Fruit fly (Drosophila melanogaster) whole organism, pupa: ENCODE results near the gene CG13693.

Experiments
- CG10348 ChIP-seq: fragments of 200-800 bp; sonication (Bioruptor generic); IDR thresholded peaks from 2 replicates; pipeline ENCODE4 v1.3.6; 2022; ENCODE audit warnings: missing biosample characterization, missing genetic modification characterization
- CG12605 ChIP-seq: fragments of 200-800 bp; sonication (Bioruptor generic); IDR thresholded peaks from 2 replicates; pipeline ENCODE4 v1.3.6; 2022; ENCODE audit warnings: missing biosample characterization, missing genetic modification characterization
- CG13204 ChIP-seq: fragments of 200-800 bp; sonication (Bioruptor generic); optimal IDR thresholded peaks from 2 replicates; lab custom pipeline; 2018; ENCODE audit warnings: missing biosample characterization, mild to moderate bottlenecking, missing genetic modification characterization, moderate library complexity
- CG14655 ChIP-seq: fragments of 200-800 bp; sonication (Bioruptor generic); optimal IDR thresholded peaks from 3 replicates; lab custom pipeline; 2017; ENCODE audit warnings: mild to moderate bottlenecking, missing biosample characterization, missing genetic modification reagents, missing genetic modification characterization
- CG15710 ChIP-seq: fragments of 200-800 bp; sonication (Bioruptor generic); optimal IDR thresholded peaks from 2 replicates; lab custom pipeline; 2018; ENCODE audit warnings: missing biosample characterization, mild to moderate bottlenecking, missing genetic modification characterization, moderate library complexity
- CG17806 ChIP-seq: fragments of 200-800 bp; sonication (Bioruptor generic); optimal IDR thresholded peaks from 2 replicates; lab custom pipeline; 2018; ENCODE audit warnings: missing biosample characterization, mild to moderate bottlenecking, missing genetic modification characterization, moderate library complexity
- CG32121 ChIP-seq: fragments of 200-800 bp; sonication (Bioruptor generic); IDR thresholded peaks from 2 replicates; pipeline ENCODE4 v1.3.6; 2022; ENCODE audit warnings: missing biosample characterization, missing genetic modification characterization
- CG34367 ChIP-seq: fragments of 200-800 bp; sonication (Bioruptor generic); optimal IDR thresholded peaks from 2 replicates; lab custom pipeline; 2018; ENCODE audit warnings: missing biosample characterization, mild to moderate bottlenecking, missing genetic modification characterization
- CG4496 ChIP-seq: fragments of 200-800 bp; sonication (Bioruptor generic); IDR thresholded peaks from 3 replicates; pipeline ENCODE4 v1.3.6; 2022; ENCODE audit warnings: missing biosample characterization, missing genetic modification characterization
- CG8159 ChIP-seq: fragments of 200-800 bp; sonication (Bioruptor generic); optimal IDR thresholded peaks from 3 replicates; lab custom pipeline; 2018; ENCODE audit warnings: missing biosample characterization, mild to moderate bottlenecking, missing genetic modification characterization, moderate library complexity
- CG8301 ChIP-seq: fragments of 200-800 bp; sonication (Bioruptor generic); optimal IDR thresholded peaks from 2 replicates; lab custom pipeline; 2018; ENCODE audit warnings: missing biosample characterization, mild to moderate bottlenecking, missing genetic modification characterization
- CG9948 ChIP-seq: fragments of 200-800 bp; sonication (Bioruptor generic); optimal IDR thresholded peaks from 2 replicates; lab custom pipeline; 2018; ENCODE audit warnings: missing biosample characterization, mild to moderate bottlenecking, missing genetic modification characterization, moderate library complexity
- D1 ChIP-seq: fragments of 200-800 bp; sonication (Bioruptor generic); optimal IDR thresholded peaks from 2 replicates; lab custom pipeline; 2018; ENCODE audit warnings: missing biosample characterization, mild to moderate bottlenecking, missing genetic modification characterization, moderate library complexity
- EcR ChIP-seq: fragments of 200-800 bp; sonication (Bioruptor generic); optimal IDR thresholded peaks from 3 replicates; lab custom pipeline; 2019; ENCODE audit warnings: missing biosample characterization, missing genetic modification characterization, mild to moderate bottlenecking, moderate library complexity, missing genetic modification reagents
- Ets98B ChIP-seq: fragments of 200-800 bp; sonication (Bioruptor generic); IDR thresholded peaks from 2 replicates; pipeline ENCODE4 v1.3.6; 2022; ENCODE audit warnings: missing biosample characterization, missing genetic modification characterization
- Pif1A ChIP-seq: fragments of 200-800 bp; sonication (Bioruptor generic); optimal IDR thresholded peaks from 3 replicates; lab custom pipeline; 2016; ENCODE audit warnings: missing biosample characterization, missing genetic modification characterization
- Pif1B ChIP-seq: fragments of 200-800 bp; sonication (Bioruptor generic); optimal IDR thresholded peaks from 3 replicates; lab custom pipeline; 2016; ENCODE audit warnings: missing biosample characterization, missing genetic modification characterization
- Snoo ChIP-seq: fragments of 200-800 bp; sonication (Bioruptor generic); optimal IDR thresholded peaks from 3 replicates; lab custom pipeline; 2017; ENCODE audit warnings: missing biosample characterization, mild to moderate bottlenecking, missing genetic modification characterization, inconsistent platforms
- fd96Ca ChIP-seq: fragments of 200-800 bp; sonication (Bioruptor generic); IDR thresholded peaks from 3 replicates; pipeline ENCODE4 v1.3.6; 2022; ENCODE audit warnings: missing biosample characterization, missing genetic modification characterization
- gl ChIP-seq: fragments of 200-800 bp; sonication (Bioruptor generic); optimal IDR thresholded peaks from 2 replicates; lab custom pipeline; 2018; ENCODE audit warnings: missing biosample characterization, mild to moderate bottlenecking, missing genetic modification characterization
- rn ChIP-seq: fragments of 200-800 bp; sonication (Bioruptor generic); IDR thresholded peaks from 2 replicates; pipeline ENCODE4 v1.3.6; 2022; ENCODE audit warnings: missing biosample characterization, missing genetic modification characterization

Gene CG13693

dm6 chr2L:252174-252573 is 19.9 kb downstream of the CG13693 start, which contains the start of gene Rpp30:
Gene Rpp30 (minus strand): TSS chr2L:252373.
- TF ChIP-seq CG15710 (tag; lab: Kevin White, UChicago), result no peak

DNA sequence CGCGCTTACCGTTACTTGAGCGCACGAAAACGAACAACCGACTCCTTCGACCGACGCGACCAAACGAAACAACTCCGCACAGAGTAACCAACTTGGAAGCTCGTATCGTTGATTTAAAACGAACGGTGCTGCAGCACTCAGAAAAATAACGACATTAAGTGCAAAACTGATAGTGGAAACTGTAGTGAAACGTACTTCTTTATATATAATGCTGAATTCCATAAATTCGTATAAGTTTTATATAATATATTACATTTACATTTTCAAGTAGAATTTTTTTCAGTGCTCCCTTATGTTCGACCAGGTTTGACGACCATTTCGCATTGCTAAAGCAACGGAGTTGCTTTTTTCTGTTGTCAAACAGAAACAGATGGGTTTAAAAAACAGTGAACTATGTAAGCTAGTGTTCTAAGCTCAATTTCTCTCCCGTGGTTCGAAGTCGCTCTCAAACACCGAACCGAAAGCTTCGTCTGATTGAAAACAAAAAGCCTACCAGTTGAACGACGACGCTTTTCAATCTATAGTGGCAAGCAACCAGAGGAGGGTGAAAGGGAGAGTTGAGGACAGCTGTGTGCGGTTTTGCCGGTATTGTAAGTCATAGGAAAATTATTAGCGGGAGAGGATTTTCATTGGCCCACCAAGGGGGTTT is 35.3 kb downstream of the CG13693 start, which contains the start of gene CG17075:
Gene CG17075 (minus strand): TSS at position 65 of the 649 bp plus-strand sequence.
- TF ChIP-seq gl (tag; lab: Kevin White, UChicago) (peak; percentile 62), CG10348 (GFP tag; lab: Robert Waterston, UW) (peak; percentile 86), CG14655 (GFP tag; lab: Kevin White, UChicago) (no peak), Ets98B (GFP tag; lab: Robert Waterston, UW) (peak; percentile 95), D1 (tag; lab: Kevin White, UChicago) (no peak), CG4496 (GFP tag; lab: Robert Waterston, UW) (peak; percentile 96), EcR (GFP tag; lab: Kevin White, UChicago) (no peak), CG15710 (tag; lab: Kevin White, UChicago) (peak; percentile 87), Pif1A (no peak), Pif1B (GFP tag; lab: Kevin White, UChicago) (no peak), CG32121 (GFP tag; lab: Robert Waterston, UW) (peak; percentile 94), CG8159 (peak; percentile 85), CG9948 (tag; lab: Kevin White, UChicago) (peak; percentile 80), CG12605 (GFP tag; lab: Robert Waterston, UW) (peak; percentile 93), CG34367 (tag; lab: Kevin White, UChicago) (peak; percentile 78), CG8301 (peak; percentile 83), CG13204 (GFP tag; lab: Kevin White, UChicago) (no peak), Snoo (tag; lab: Kevin White, UChicago) (peak; percentile 73), fd96Ca (GFP tag; lab: Robert Waterston, UW) (peak; percentile 92), CG17806 (tag; lab: Kevin White, UChicago) (peak; percentile 82), rn (peak; percentile 89)

DNA sequence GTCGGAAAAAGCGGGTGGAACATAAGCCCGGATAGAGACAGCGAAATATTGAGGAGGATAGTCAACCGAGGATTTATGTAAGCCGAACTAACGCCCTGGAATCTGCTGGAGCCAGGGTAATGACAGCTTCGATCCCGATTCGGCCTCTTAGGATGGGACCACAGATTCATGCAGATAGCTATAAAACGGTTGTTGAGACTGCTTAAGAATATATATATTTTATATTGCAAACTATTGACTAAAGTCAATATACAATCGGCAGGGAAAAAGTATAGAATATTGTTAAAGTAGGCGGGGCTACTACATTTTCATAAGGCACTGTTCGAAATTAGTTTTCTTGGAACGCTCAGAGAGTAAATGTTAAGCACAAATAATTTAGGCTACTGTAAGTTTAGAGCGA is 36.5 kb downstream of the CG13693 start, which contains the start of gene CG3345:
Gene CG3345 (plus strand): TSS at position 301 of the 400 bp plus-strand sequence.
- TF ChIP-seq CG14655 (GFP tag; lab: Kevin White, UChicago) (no peak), rn (no peak), CG17806 (tag; lab: Kevin White, UChicago) (no peak), D1 (tag; lab: Kevin White, UChicago) (no peak), CG8159 (no peak)

DNA sequence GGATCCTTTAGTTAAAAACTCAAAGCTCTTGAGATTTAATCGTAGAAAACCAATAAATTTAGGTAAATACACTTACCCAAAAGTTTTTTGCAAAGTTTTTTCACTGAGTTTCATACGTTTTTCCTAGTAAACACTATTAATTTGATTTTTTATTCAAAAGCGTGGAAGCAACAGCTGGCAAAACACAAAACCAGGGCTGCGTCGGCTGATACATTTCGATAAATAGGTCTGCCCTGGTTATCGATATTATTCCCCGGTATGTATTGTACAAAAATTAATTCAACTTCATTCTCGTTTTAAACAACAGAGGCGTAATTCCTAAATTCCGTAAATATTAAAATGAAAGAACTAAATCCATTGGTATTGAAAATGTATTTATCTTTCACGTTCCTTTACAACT is 39.3 kb downstream of the CG13693 start, which contains the start of gene Dus1:
Gene Dus1 (minus strand): TSS at position 192 of the 400 bp plus-strand sequence.
- no peak for TF ChIP-seq CG12605 (GFP tag; lab: Robert Waterston, UW)
- TF ChIP-seq Pif1B (GFP tag; lab: Kevin White, UChicago), result no peak
- TF ChIP-seq, all 21 proteins: peak for 0

DNA sequence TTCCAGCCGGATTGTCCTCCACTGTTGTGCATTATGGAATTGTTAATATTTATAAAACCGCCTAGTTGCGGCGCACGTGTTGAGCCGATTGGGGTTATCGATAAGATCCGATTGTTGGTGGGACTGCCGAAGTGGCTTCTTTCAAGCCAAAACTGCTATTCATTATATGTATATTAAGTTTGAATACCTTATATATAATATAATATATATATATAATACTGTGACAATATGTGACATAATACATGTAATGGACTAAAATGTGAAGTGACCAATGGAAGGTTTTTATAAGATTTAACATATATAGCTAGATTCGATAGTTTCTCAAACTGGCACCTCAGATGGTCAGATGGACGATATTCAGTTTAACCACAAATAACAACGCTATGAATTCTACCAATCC is 41.3 kb downstream of the CG13693 start, which contains the start of the genes mbm and CG11555:
Gene mbm (minus strand): TSS at position 113 of the 400 bp plus-strand sequence.
Gene CG11555 (plus strand): TSS at position 234 of the 400 bp plus-strand sequence.
- peak; percentile 27 for TF ChIP-seq CG15710 (tag; lab: Kevin White, UChicago)
- no peak for TF ChIP-seq CG9948 (tag; lab: Kevin White, UChicago)

DNA sequence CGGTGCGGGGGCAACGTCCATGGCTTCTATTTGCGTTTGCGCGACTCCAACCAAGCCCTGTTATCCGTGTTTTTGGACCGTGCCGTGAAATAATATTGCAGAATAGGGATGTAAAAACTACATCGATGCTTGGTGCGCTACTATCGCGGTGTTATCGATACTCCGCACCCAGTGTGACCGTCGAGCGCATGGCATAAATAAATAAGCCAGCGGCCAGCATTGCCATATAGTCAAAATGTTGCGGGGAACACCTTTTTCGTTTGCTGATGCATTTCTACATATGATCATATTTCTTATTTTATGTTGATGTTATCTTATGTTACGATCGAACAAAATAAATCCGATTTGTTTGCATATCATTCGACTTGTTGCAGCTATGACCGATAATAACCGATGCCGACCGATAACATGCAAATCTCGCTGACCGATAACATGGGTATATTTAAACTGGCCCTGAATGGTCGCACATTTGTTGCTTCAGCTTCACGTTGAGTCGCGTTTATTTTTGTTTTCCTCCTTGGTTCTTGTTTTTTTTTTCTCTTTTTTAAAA is 44.9 kb downstream of the CG13693 start, which contains the start of gene smo:
Gene smo (plus strand): TSS at position 461 of the 550 bp plus-strand sequence.
- no peak for TF ChIP-seq Snoo (tag; lab: Kevin White, UChicago)
- peak; percentile 27 for TF ChIP-seq EcR (GFP tag; lab: Kevin White, UChicago)

DNA sequence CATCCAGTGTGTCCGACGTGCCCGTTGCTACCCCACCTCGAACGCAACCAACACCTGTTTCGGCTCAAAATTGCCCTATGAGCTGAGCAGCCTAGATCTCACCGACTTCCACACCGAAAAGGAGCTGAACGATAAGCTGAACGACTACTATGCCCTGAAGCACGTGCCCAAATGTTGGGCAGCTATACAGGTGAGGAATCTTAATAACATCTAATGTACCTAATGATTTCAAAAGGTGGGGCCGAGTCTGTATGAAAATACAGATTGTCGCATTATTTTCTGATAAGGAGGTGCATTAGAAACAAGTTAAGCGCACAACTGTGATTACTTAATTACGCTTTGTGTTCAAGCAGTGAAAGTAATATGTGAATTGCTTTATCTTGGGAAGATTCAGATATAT is 45.8 kb downstream of the CG13693 start, which contains the start of gene CG17078:
Gene CG17078 (minus strand): TSS at position 101 of the 400 bp plus-strand sequence.
- TF ChIP-seq CG12605 (GFP tag; lab: Robert Waterston, UW), result no peak
- no peak for TF ChIP-seq CG34367 (tag; lab: Kevin White, UChicago)
